Fruit fly (Drosophila melanogaster): ENCODE results near the gene Itpr.

The Itpr gene

dm6 chr3R:5554852-5555251 is 37.9 kb downstream of the Itpr start, which contains the start of gene Snm1 (continued):
- no peak for TF ChIP-seq dmrt11E (tag; optimal IDR thresholded peaks at IDR 0.05)
- no peak for TF ChIP-seq CG12659 (GFP tag; optimal IDR thresholded peaks at IDR 0.05)
- peak; percentile 27 for TF ChIP-seq CG9797 (GFP tag; optimal IDR thresholded peaks at IDR 0.05)
- TF ChIP-seq CG8388 (GFP tag; optimal IDR thresholded peaks at IDR 0.05), result no peak
- no peak for TF ChIP-seq CG17359 (tag; optimal IDR thresholded peaks at IDR 0.05)
- no peak for TF ChIP-seq pnt (GFP tag; optimal IDR thresholded peaks at IDR 0.05)
- TF ChIP-seq CG31441 (GFP tag; IDR thresholded peaks at IDR 0.05), result no peak
- no peak for TF ChIP-seq CG11247 (GFP tag; IDR thresholded peaks at IDR 0.05)
- TF ChIP-seq CG18764 (GFP tag; optimal IDR thresholded peaks at IDR 0.05), result no peak
- 0 out of 2 replicates have a peak, but pooled peaks have one; percentile 25 for TF ChIP-seq Bgb (GFP tag; IDR thresholded peaks at IDR 0.05; ENCODE audit: partially characterized antibody)
- TF ChIP-seq wek (GFP tag; optimal IDR thresholded peaks at IDR 0.05), result no peak
- no peak for TF ChIP-seq HHEX (GFP tag; optimal IDR thresholded peaks at IDR 0.05)
- no peak for TF ChIP-seq Lpt (GFP tag; optimal IDR thresholded peaks at IDR 0.05)
- TF ChIP-seq Dad (GFP tag; optimal IDR thresholded peaks at IDR 0.05), result no peak
- no peak for TF ChIP-seq CG17361 (GFP tag; IDR thresholded peaks at IDR 0.05)
- peak; percentile 54 for TF ChIP-seq gfzf (GFP tag; optimal IDR thresholded peaks at IDR 0.05)
- TF ChIP-seq Dip2 (GFP tag; IDR thresholded peaks at IDR 0.05), result no peak
- TF ChIP-seq CG15514 (GFP tag; optimal IDR thresholded peaks at IDR 0.05), result no peak
- TF ChIP-seq Side (GFP tag; optimal IDR thresholded peaks at IDR 0.05), result no peak
- TF ChIP-seq ab (GFP tag; optimal IDR thresholded peaks at IDR 0.05), result no peak
- TF ChIP-seq MBD-R2 (GFP tag; IDR thresholded peaks at IDR 0.05), result no peak; the same call in 1 of the 2 replicates
- TF ChIP-seq CG17568 (GFP tag; optimal IDR thresholded peaks at IDR 0.05), result no peak
- no peak for TF ChIP-seq grau (tag; optimal IDR thresholded peaks at IDR 0.05)

DNA sequence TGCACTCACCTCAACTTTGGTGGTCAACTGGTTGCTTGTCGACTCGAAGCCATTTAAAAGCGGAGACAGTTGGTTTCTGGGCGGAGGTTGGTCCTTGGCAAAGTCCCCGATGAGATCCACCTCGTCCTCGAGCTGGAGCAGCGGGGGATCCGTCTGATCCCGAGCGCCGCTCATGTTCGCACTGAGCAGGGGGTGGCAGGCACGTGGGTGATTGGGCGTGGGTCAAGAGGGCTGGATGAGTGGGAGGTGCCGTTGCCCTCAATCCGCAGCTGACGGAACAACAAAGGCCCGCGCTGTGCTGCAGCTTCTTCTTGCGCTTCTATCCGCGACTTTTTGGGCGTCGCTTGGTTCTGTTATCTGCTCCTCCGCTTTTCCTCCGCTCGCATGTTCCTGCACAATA is 46.0 kb downstream of the Itpr start:
- 0 out of 3 replicates have a peak, but pooled peaks have one; percentile 28 for TF ChIP-seq sr (GFP tag; IDR thresholded peaks at IDR 0.05)
- TF ChIP-seq CG6683 (GFP tag; optimal IDR thresholded peaks at IDR 0.05), result no peak
- TF ChIP-seq CG17385 (GFP tag; optimal IDR thresholded peaks at IDR 0.05), result peak; percentile 13
- TF ChIP-seq Med (GFP tag), result peak; percentile 61
- TF ChIP-seq Ets97D (GFP tag; optimal IDR thresholded peaks at IDR 0.05), result no peak
- TF ChIP-seq corto (GFP tag; optimal IDR thresholded peaks at IDR 0.05), result no peak
- TF ChIP-seq lov (optimal IDR thresholded peaks at IDR 0.05), result no peak
- TF ChIP-seq lov (GFP tag; IDR thresholded peaks at IDR 0.05), result 0 out of 3 replicates have a peak, but pooled peaks have one; percentile 29
- no peak for TF ChIP-seq CG6254 (GFP tag; optimal IDR thresholded peaks at IDR 0.05)
- TF ChIP-seq crol (GFP tag; IDR thresholded peaks at IDR 0.05), result 0 out of 2 replicates have a peak, but pooled peaks have one; percentile 24
- no peak for TF ChIP-seq Ptx1 (GFP tag; IDR thresholded peaks at IDR 0.05)

- TF ChIP-seq Awh (GFP tag; IDR thresholded peaks at IDR 0.05), result no peak
- peak; percentile 9 for TF ChIP-seq gfzf (GFP tag; optimal IDR thresholded peaks at IDR 0.05)
- TF ChIP-seq CTCF (GFP tag; optimal IDR thresholded peaks at IDR 0.05), result no peak
- TF ChIP-seq stwl (tag; optimal IDR thresholded peaks at IDR 0.05), result peak; percentile 6
- no peak for TF ChIP-seq cg (GFP tag; optimal IDR thresholded peaks at IDR 0.05)
- TF ChIP-seq ci (GFP tag; IDR thresholded peaks at IDR 0.05), result no peak
- TF ChIP-seq CG1603 (tag; optimal IDR thresholded peaks at IDR 0.05), result peak; percentile 55
- TF ChIP-seq odd (GFP tag; optimal IDR thresholded peaks at IDR 0.05), result no peak
- TF ChIP-seq Vsx1 (GFP tag; optimal IDR thresholded peaks at IDR 0.05), result no peak
- TF ChIP-seq CG34422 (GFP tag; IDR thresholded peaks at IDR 0.05), result peak; percentile 40; the same call in 1 of the 3 replicates
- no peak for TF ChIP-seq CG4404 (GFP tag; IDR thresholded peaks at IDR 0.05)
- TF ChIP-seq Trl (optimal IDR thresholded peaks at IDR 0.05), result no peak
- no peak for TF ChIP-seq Trl (GFP tag; optimal IDR thresholded peaks at IDR 0.05)
- no peak for TF ChIP-seq Sin3A (optimal IDR thresholded peaks at IDR 0.05)
- TF ChIP-seq CG12659 (GFP tag; optimal IDR thresholded peaks at IDR 0.05), result no peak
- TF ChIP-seq CG15514 (GFP tag; optimal IDR thresholded peaks at IDR 0.05), result peak; percentile 66
- no peak for TF ChIP-seq CG34224 (GFP tag; IDR thresholded peaks at IDR 0.05; ENCODE audit: partially characterized antibody)
- peak; percentile 26; the same call in 1 of the 4 replicates for TF ChIP-seq Dll (GFP tag; IDR thresholded peaks at IDR 0.05; ENCODE audit: partially characterized antibody)
- TF ChIP-seq insv (GFP tag; optimal IDR thresholded peaks at IDR 0.05), result peak in 1 of 2 experiments; percentile 15
- TF ChIP-seq E2f2 (GFP tag; IDR thresholded peaks at IDR 0.05), result peak; percentile 93
Measured at dm6 chr3R:5563420-5563819, 46.5 kb downstream of the Itpr start, which contains the start of gene Pi4KIIalpha. TSS of gene Pi4KIIalpha (minus strand) at chr3R:5563652.
